Fruit fly (Drosophila melanogaster) whole organism, prepupa: ENCODE results near the gene CG43084.
A peak's percentile ranks its signal among the peaks of the same experiment; 100 is the strongest.

ENCODE experiments used
- Blimp-1 ChIP-seq: fragments of 200-800 bp; sonication (Bioruptor generic); optimal IDR thresholded peaks from 3 replicates; lab custom pipeline; 2017; ENCODE audit warnings: missing biosample characterization, missing genetic modification characterization, mild to moderate bottlenecking, moderate library complexity, missing genetic modification reagents
- CG10631 ChIP-seq: fragments of 200-800 bp; sonication (Bioruptor generic); optimal IDR thresholded peaks from 2 replicates; lab custom pipeline; 2016; ENCODE audit warnings: missing biosample characterization, missing genetic modification characterization
- CG10669 ChIP-seq: fragments of 200-800 bp; sonication (Bioruptor generic); optimal IDR thresholded peaks from 3 replicates; lab custom pipeline; 2018; ENCODE audit warnings: missing biosample characterization, mild to moderate bottlenecking, missing genetic modification characterization, moderate library complexity
- CG11762 ChIP-seq: fragments of 200-800 bp; sonication (Bioruptor generic); optimal IDR thresholded peaks from 3 replicates; lab custom pipeline; 2016; ENCODE audit warnings: missing biosample characterization, missing genetic modification characterization; ENCODE audit not compliant: insufficient read depth
- CG11902 ChIP-seq: fragments of 200-800 bp; sonication (Bioruptor generic); optimal IDR thresholded peaks from 3 replicates; lab custom pipeline; 2016; ENCODE audit warnings: missing biosample characterization, missing genetic modification characterization
- CG15336 ChIP-seq: fragments of 200-800 bp; sonication (Bioruptor generic); IDR thresholded peaks from 2 replicates; pipeline ENCODE4 v1.3.6; 2022; ENCODE audit warnings: missing biosample characterization, missing genetic modification characterization
- CG1621 ChIP-seq: fragments of 200-800 bp; sonication (Bioruptor generic); optimal IDR thresholded peaks from 3 replicates; lab custom pipeline; 2018; ENCODE audit warnings: missing biosample characterization, mild to moderate bottlenecking, missing genetic modification characterization
- CG16779 ChIP-seq: fragments of 200-800 bp; sonication (Bioruptor generic); optimal IDR thresholded peaks from 3 replicates; lab custom pipeline; 2017; ENCODE audit warnings: missing biosample characterization, mild to moderate bottlenecking, missing genetic modification characterization
- CG32006 ChIP-seq: fragments of 200-800 bp; sonication (Bioruptor generic); optimal IDR thresholded peaks from 3 replicates; lab custom pipeline; 2017; ENCODE audit warnings: missing biosample characterization, mild to moderate bottlenecking, missing genetic modification characterization
- CG3919 ChIP-seq: fragments of 200-800 bp; sonication (Bioruptor generic); optimal IDR thresholded peaks from 3 replicates; lab custom pipeline; 2016; ENCODE audit warnings: missing biosample characterization, missing genetic modification characterization
- CG6163 ChIP-seq: fragments of 200-800 bp; sonication (Bioruptor generic); IDR thresholded peaks from 3 replicates; pipeline ENCODE4 v1.3.6; 2022; ENCODE audit warnings: missing biosample characterization, missing genetic modification characterization
- CG6276 ChIP-seq: fragments of 200-800 bp; sonication (Bioruptor generic); optimal IDR thresholded peaks from 2 replicates; lab custom pipeline; 2017; ENCODE audit warnings: missing biosample characterization, mild to moderate bottlenecking, missing genetic modification characterization
- CG6792 ChIP-seq: fragments of 200-800 bp; sonication (Bioruptor generic); optimal IDR thresholded peaks from 3 replicates; lab custom pipeline; 2016; ENCODE audit warnings: missing biosample characterization, missing genetic modification characterization
- CG6808 ChIP-seq: fragments of 200-800 bp; sonication (Bioruptor generic); optimal IDR thresholded peaks from 3 replicates; lab custom pipeline; 2017; ENCODE audit warnings: missing biosample characterization, missing genetic modification characterization, mild to moderate bottlenecking, moderate library complexity, missing genetic modification reagents
- CG6854 ChIP-seq: fragments of 200-800 bp; sonication (Bioruptor generic); optimal IDR thresholded peaks from 2 replicates; lab custom pipeline; 2017; ENCODE audit warnings: missing biosample characterization, mild to moderate bottlenecking, missing genetic modification characterization
- CG8319 ChIP-seq: fragments of 200-800 bp; sonication (Bioruptor generic); optimal IDR thresholded peaks from 3 replicates; lab custom pipeline; 2016; ENCODE audit warnings: missing biosample characterization, missing genetic modification characterization
- CG8632 ChIP-seq: fragments of 200-800 bp; sonication (Bioruptor generic); optimal IDR thresholded peaks from 3 replicates; lab custom pipeline; 2016; ENCODE audit warnings: missing biosample characterization, missing genetic modification characterization
- CG9139 ChIP-seq: fragments of 200-800 bp; sonication (Bioruptor generic); optimal IDR thresholded peaks from 3 replicates; lab custom pipeline; 2017; ENCODE audit warnings: missing biosample characterization, mild to moderate bottlenecking, missing genetic modification characterization
- Eip78C ChIP-seq: fragments of 200-800 bp; sonication (Bioruptor generic); peaks from one replicate; lab custom pipeline; 2016; ENCODE audit warnings: missing biosample characterization, missing genetic modification characterization
- Eip93F ChIP-seq: fragments of 200-800 bp; sonication (Bioruptor generic); optimal IDR thresholded peaks from 2 replicates; lab custom pipeline; 2016; ENCODE audit warnings: missing biosample characterization, mild to moderate bottlenecking, missing genetic modification characterization
- Gug ChIP-seq: fragments of 200-800 bp; sonication (Bioruptor generic); IDR thresholded peaks from 2 replicates; pipeline ENCODE4 v1.3.6; 2022; ENCODE audit warnings: missing biosample characterization, missing genetic modification characterization
- Hr38 ChIP-seq: sonication (Bioruptor generic); optimal IDR thresholded peaks from 2 replicates; lab custom pipeline; 2016; ENCODE audit warnings: missing biosample characterization, missing genetic modification characterization
- Lpt ChIP-seq: fragments of 200-800 bp; sonication (Bioruptor generic); optimal IDR thresholded peaks from 3 replicates; lab custom pipeline; 2016; ENCODE audit warnings: missing biosample characterization, missing genetic modification characterization
- Met ChIP-seq: fragments of 200-800 bp; sonication (Bioruptor generic); optimal IDR thresholded peaks from 3 replicates; lab custom pipeline; 2016; ENCODE audit warnings: missing biosample characterization, missing genetic modification characterization
- OdsH ChIP-seq: fragments of 200-800 bp; sonication (Bioruptor generic); optimal IDR thresholded peaks from 3 replicates; lab custom pipeline; 2016; ENCODE audit warnings: missing biosample characterization, missing genetic modification characterization
- Sox102F ChIP-seq: fragments of 200-800 bp; sonication (Bioruptor generic); optimal IDR thresholded peaks from 2 replicates; lab custom pipeline; 2016; ENCODE audit warnings: missing biosample characterization, mild to moderate bottlenecking, missing genetic modification characterization
- Sox14 ChIP-seq: fragments of 200-800 bp; sonication (Bioruptor generic); optimal IDR thresholded peaks from 3 replicates; lab custom pipeline; 2016; ENCODE audit warnings: missing biosample characterization, missing genetic modification characterization
- Sox15 ChIP-seq: fragments of 200-800 bp; sonication (Bioruptor generic); optimal IDR thresholded peaks from 3 replicates; lab custom pipeline; 2016; ENCODE audit warnings: missing biosample characterization, missing genetic modification characterization
- achi ChIP-seq: fragments of 200-800 bp; sonication (Bioruptor generic); optimal IDR thresholded peaks from 3 replicates; lab custom pipeline; 2016; ENCODE audit warnings: missing biosample characterization, missing genetic modification characterization
- acj6 ChIP-seq: fragments of 200-800 bp; sonication (Bioruptor generic); optimal IDR thresholded peaks from 3 replicates; lab custom pipeline; 2016; ENCODE audit warnings: missing biosample characterization, missing genetic modification characterization
- cyc ChIP-seq: fragments of 200-800 bp; sonication (Bioruptor generic); optimal IDR thresholded peaks from 3 replicates; lab custom pipeline; 2016; ENCODE audit warnings: missing biosample characterization, missing genetic modification characterization
- dac ChIP-seq: fragments of 200-800 bp; sonication (Bioruptor generic); optimal IDR thresholded peaks from 2 replicates; lab custom pipeline; 2017; ENCODE audit warnings: missing biosample characterization, mild to moderate bottlenecking, missing genetic modification characterization
- dsx ChIP-seq: fragments of 200-800 bp; optimal IDR thresholded peaks from 3 replicates; lab custom pipeline; 2019; ENCODE audit warnings: missing biosample characterization, mild to moderate bottlenecking, missing genetic modification characterization, moderate library complexity; ENCODE audit not compliant: poor library complexity, severe bottlenecking
- eg ChIP-seq: fragments of 200-800 bp; sonication (Bioruptor generic); IDR thresholded peaks from 3 replicates; pipeline ENCODE4 v1.3.6; 2022; ENCODE audit warnings: missing biosample characterization, missing genetic modification characterization
- esn ChIP-seq: fragments of 200-800 bp; sonication (Bioruptor generic); optimal IDR thresholded peaks from 2 replicates; lab custom pipeline; 2016; ENCODE audit warnings: missing biosample characterization, mild to moderate bottlenecking, missing genetic modification characterization, moderate library complexity
- fd59A ChIP-seq: fragments of 200-800 bp; sonication (Bioruptor generic); optimal IDR thresholded peaks from 2 replicates; lab custom pipeline; 2017; ENCODE audit warnings: missing biosample characterization, mild to moderate bottlenecking, missing genetic modification characterization, missing genetic modification reagents
- fd85E ChIP-seq: fragments of 200-800 bp; sonication (Bioruptor generic); optimal IDR thresholded peaks from 3 replicates; lab custom pipeline; 2016; ENCODE audit warnings: missing biosample characterization, missing genetic modification characterization
- fkh ChIP-seq: fragments of 200-800 bp; sonication (Bioruptor generic); optimal IDR thresholded peaks from 3 replicates; lab custom pipeline; 2017; ENCODE audit warnings: missing biosample characterization, mild to moderate bottlenecking, missing genetic modification characterization, moderate library complexity
- net ChIP-seq: fragments of 200-800 bp; sonication (Bioruptor generic); optimal IDR thresholded peaks from 3 replicates; lab custom pipeline; 2016; ENCODE audit warnings: missing biosample characterization, missing genetic modification characterization
- salr ChIP-seq, 2 experiments: fragments of 200-800 bp; sonication (Bioruptor generic); optimal IDR thresholded peaks; 3 replicates each; lab custom pipeline; 2016 to 2018; ENCODE audit warnings: missing biosample characterization in 2 of 2, missing genetic modification characterization in 2 of 2, mild to moderate bottlenecking in 1 of 2
- spab ChIP-seq: fragments of 200-800 bp; sonication (Bioruptor generic); optimal IDR thresholded peaks from 2 replicates; lab custom pipeline; 2017; ENCODE audit warnings: missing biosample characterization, mild to moderate bottlenecking, missing genetic modification characterization, missing genetic modification reagents
- ss ChIP-seq, 2 experiments: fragments of 200-800 bp; sonication (Bioruptor generic); optimal IDR thresholded peaks; 2 replicates in 1 of 2; 3 replicates in 1 of 2; lab custom pipeline; 2017 to 2018; ENCODE audit warnings: mild to moderate bottlenecking in 2 of 2, missing biosample characterization in 2 of 2, missing genetic modification characterization in 2 of 2, moderate library complexity in 1 of 2
- svp ChIP-seq: fragments of 200-800 bp; sonication (Bioruptor generic); peaks from one replicate; lab custom pipeline; 2016; ENCODE audit warnings: missing biosample characterization, missing genetic modification characterization
- topi ChIP-seq: fragments of 200-800 bp; sonication (Bioruptor generic); optimal IDR thresholded peaks from 3 replicates; lab custom pipeline; 2016; ENCODE audit warnings: missing biosample characterization, missing genetic modification characterization
- vri ChIP-seq: fragments of 200-800 bp; sonication (Bioruptor generic); optimal IDR thresholded peaks from 3 replicates; lab custom pipeline; 2016; ENCODE audit warnings: missing biosample characterization, mild to moderate bottlenecking, missing genetic modification characterization

CG43084 gene

DNA sequence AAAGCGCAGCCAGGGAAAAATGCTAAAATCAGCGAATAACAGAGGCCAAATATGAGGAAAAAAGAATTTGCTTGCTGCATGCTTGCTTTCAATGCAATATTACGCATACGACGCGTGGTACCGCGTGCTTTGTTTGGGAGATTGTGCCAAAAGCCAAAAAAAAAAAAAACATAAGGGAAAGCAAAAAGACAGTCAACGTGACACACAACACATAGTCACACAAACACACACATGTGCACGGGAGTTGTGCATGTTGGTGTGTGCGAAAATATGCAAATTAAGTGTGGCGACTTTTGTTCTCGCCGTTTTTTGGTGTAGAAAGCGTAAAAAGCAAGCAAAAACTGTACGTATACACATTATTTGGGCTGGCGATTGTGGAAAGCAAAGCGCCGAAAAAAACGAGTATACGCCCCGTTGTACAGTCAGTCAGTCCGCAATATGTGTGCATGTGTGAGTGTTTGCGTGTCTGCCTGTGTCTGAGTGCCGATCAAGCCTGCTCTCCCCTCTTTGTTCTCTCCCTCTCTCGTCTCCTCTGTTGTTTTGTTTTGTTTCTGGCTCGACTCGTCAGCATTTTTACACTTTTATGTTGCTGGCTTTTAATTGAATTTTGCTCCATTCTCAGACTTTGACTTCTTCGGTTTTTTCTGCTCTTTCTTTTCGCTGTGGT lies 25.6 kb upstream of the CG43084 start:
- TF ChIP-seq dac (GFP tag; lab: Kevin White, UChicago) (no peak), CG10631 (GFP tag; lab: Kevin White, UChicago) (no peak), Gug (GFP tag; lab: Robert Waterston, UW) (no peak), Sox14 (GFP tag; lab: Kevin White, UChicago) (no peak), CG8319 (GFP tag; lab: Kevin White, UChicago) (no peak), CG15336 (GFP tag; lab: Robert Waterston, UW) (peak; percentile 41; the same call in 1 of the 2 replicates), acj6 (GFP tag; lab: Kevin White, UChicago) (no peak), CG32006 (GFP tag; lab: Kevin White, UChicago) (no peak), CG16779 (no peak), cyc (GFP tag; lab: Kevin White, UChicago) (no peak), eg (GFP tag; lab: Robert Waterston, UW) (peak; percentile 16; the same call in 1 of the 3 replicates), Eip78C (GFP tag; lab: Kevin White, UChicago) (no peak), svp (peak; percentile 59)

DNA sequence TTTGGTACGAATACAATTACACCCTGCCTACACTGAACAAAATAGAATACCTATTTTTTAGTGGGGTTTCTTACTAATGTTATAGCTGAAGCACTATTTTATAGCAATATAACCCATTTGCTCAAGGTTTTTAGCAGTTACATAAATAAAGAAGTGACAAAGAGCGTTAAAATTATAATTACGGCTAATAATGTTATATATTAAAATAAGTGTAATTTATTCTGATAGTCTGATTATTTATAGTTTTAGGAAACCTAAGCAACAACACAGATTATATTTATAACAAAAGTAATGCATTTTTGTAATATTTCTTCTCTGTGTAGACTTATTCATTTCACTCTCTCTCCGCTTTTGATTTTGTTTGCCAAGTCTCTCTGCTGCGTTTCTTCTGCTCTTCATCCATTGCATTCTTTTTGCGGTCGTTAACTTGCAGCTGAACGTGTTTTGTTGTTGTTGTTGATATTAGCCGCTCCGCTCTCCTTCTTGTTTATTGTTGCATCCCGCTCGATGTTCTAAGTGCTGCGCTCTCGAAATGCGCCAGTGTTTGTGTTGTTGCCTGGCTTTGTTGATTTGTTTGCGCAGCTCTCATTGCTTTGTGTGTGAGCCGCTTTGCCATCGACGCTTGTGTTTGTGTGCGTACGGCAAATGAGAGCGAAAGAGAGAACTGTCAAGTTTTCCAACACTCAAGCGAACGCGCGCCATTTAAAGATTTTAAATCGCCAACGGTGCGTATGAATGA lies 24.8 kb upstream of the CG43084 start:
- TF ChIP-seq CG11762 (GFP tag; lab: Kevin White, UChicago) (peak; percentile 95), CG1621 (tag; lab: Kevin White, UChicago) (peak; percentile 81), CG6808 (GFP tag; lab: Kevin White, UChicago) (peak; percentile 89), fd85E (GFP tag; lab: Kevin White, UChicago) (peak; percentile 50), CG3919 (GFP tag; lab: Kevin White, UChicago) (peak; percentile 95), vri (GFP tag; lab: Kevin White, UChicago) (peak; percentile 49), salr (GFP tag; optimal IDR thresholded peaks at IDR 0.05; lab: Kevin White, UChicago) (peak; percentile 73 to 99), Hr38 (no peak), svp (peak; percentile 95), Gug (GFP tag; lab: Robert Waterston, UW) (peak; percentile 91; the same call in 1 of the 2 replicates), esn (GFP tag; lab: Kevin White, UChicago) (peak; percentile 98), achi (GFP tag; lab: Kevin White, UChicago) (peak; percentile 97), dac (GFP tag; lab: Kevin White, UChicago) (peak; percentile 72), CG6792 (GFP tag; lab: Kevin White, UChicago) (peak; percentile 96), Blimp-1 (peak; percentile 94), CG6854 (peak; percentile 82), CG8319 (GFP tag; lab: Kevin White, UChicago) (peak; percentile 89), Lpt (GFP tag; lab: Kevin White, UChicago) (peak; percentile 95), CG6163 (GFP tag; lab: Robert Waterston, UW) (peak; percentile 88), CG15336 (GFP tag; lab: Robert Waterston, UW) (peak; percentile 96), OdsH (peak; percentile 97), ss (GFP tag; optimal IDR thresholded peaks at IDR 0.05; lab: Kevin White, UChicago) (peak; percentile 84 to 92), CG10669 (GFP tag; lab: Kevin White, UChicago) (peak; percentile 90), topi (GFP tag; lab: Kevin White, UChicago) (peak; percentile 95), CG6276 (peak; percentile 97), dsx (GFP tag; lab: Kevin White, UChicago) (peak; percentile 88), CG9139 (GFP tag; lab: Kevin White, UChicago) (peak; percentile 87), net (peak; percentile 92), CG32006 (GFP tag; lab: Kevin White, UChicago) (peak; percentile 99), spab (peak; percentile 89), eg (GFP tag; lab: Robert Waterston, UW) (peak; percentile 91), Sox15 (GFP tag; lab: Kevin White, UChicago) (peak; percentile 94), Met (GFP tag; lab: Kevin White, UChicago) (peak; percentile 93), Eip93F (GFP tag; lab: Kevin White, UChicago) (peak; percentile 82), fd59A (GFP tag; lab: Kevin White, UChicago) (peak; percentile 90), Sox14 (GFP tag; lab: Kevin White, UChicago) (peak; percentile 90), CG11902 (GFP tag; lab: Kevin White, UChicago) (peak; percentile 91), fkh (GFP tag; lab: Kevin White, UChicago) (peak; percentile 89), Sox102F (GFP tag; lab: Kevin White, UChicago) (peak; percentile 77), CG8632 (GFP tag; lab: Kevin White, UChicago) (peak; percentile 97)
